Worm (Caenorhabditis elegans) whole organism, young adult: Measurements from ENCODE around the gene F09F9.1.

ENCODE experiments used
- C06A6.2 ChIP-seq: fragments of 200-800 bp; sonication (Bioruptor generic); conservative IDR thresholded peaks from 2 replicates; pipeline ENCODE4 v1.3.6; 2022; ENCODE audit warnings: missing genetic modification characterization, missing compliant biosample characterization
- D2030.7 ChIP-seq: fragments of 200-800 bp; sonication (Bioruptor generic); IDR thresholded peaks from 2 replicates; pipeline ENCODE4 v1.3.6; 2022; ENCODE audit warnings: missing genetic modification reagents, missing genetic modification characterization, missing compliant biosample characterization
- F10E7.11 ChIP-seq: sonication (generic microtip); optimal IDR thresholded peaks from 2 replicates; lab custom pipeline; 2017; ENCODE audit warnings: mild to moderate bottlenecking, missing genetic modification characterization, moderate library complexity, missing compliant biosample characterization
- F22D6.2 ChIP-seq: sonication (generic microtip); optimal IDR thresholded peaks from 2 replicates; lab custom pipeline; 2016; ENCODE audit warnings: mild to moderate bottlenecking, missing genetic modification characterization, missing compliant biosample characterization
- F23B12.7 ChIP-seq: sonication (generic microtip); optimal IDR thresholded peaks from 2 replicates; lab custom pipeline; 2017; ENCODE audit warnings: missing genetic modification characterization, mild to moderate bottlenecking, missing compliant biosample characterization, antibody characterized with exemption, moderate library complexity; ENCODE audit not compliant: insufficient read depth
- F39B2.1 ChIP-seq: fragments of 200-800 bp; sonication (Bioruptor generic); IDR thresholded peaks from 2 replicates; pipeline ENCODE4 v1.3.6; 2022; ENCODE audit warnings: missing genetic modification reagents, missing genetic modification characterization, missing compliant biosample characterization
- F52B5.7 ChIP-seq: sonication (generic microtip); optimal IDR thresholded peaks from 2 replicates; lab custom pipeline; 2016; ENCODE audit warnings: mild to moderate bottlenecking, missing genetic modification characterization, missing compliant biosample characterization
- akir-1 ChIP-seq: fragments of 200-800 bp; sonication (Bioruptor generic); optimal IDR thresholded peaks from 2 replicates; lab custom pipeline; 2018; ENCODE audit warnings: mild to moderate bottlenecking, missing genetic modification characterization, moderate library complexity, missing compliant biosample characterization
- aptf-3 ChIP-seq: fragments of 200-800 bp; sonication (Bioruptor generic); IDR thresholded peaks from 2 replicates; pipeline ENCODE4 v1.3.6; 2022; ENCODE audit warnings: missing genetic modification characterization, missing compliant biosample characterization
- athp-1 ChIP-seq: sonication (generic microtip); optimal IDR thresholded peaks from 2 replicates; lab custom pipeline; 2017; ENCODE audit warnings: mild to moderate bottlenecking, missing genetic modification characterization, missing compliant biosample characterization
- attf-6 ChIP-seq: fragments of 200-800 bp; sonication (Bioruptor generic); IDR thresholded peaks from 2 replicates; pipeline ENCODE4 v1.3.6; 2022; ENCODE audit warnings: missing genetic modification reagents, missing genetic modification characterization, missing compliant biosample characterization
- bed-1 ChIP-seq: fragments of 200-800 bp; sonication (Bioruptor generic); IDR thresholded peaks from 2 replicates; pipeline ENCODE4 v1.3.6; 2022; ENCODE audit warnings: missing genetic modification reagents, missing genetic modification characterization, missing compliant biosample characterization
- ceh-27 ChIP-seq: fragments of 200-800 bp; sonication (Bioruptor generic); optimal IDR thresholded peaks from 2 replicates; lab custom pipeline; 2018; ENCODE audit warnings: mild to moderate bottlenecking, missing genetic modification characterization, moderate library complexity, missing compliant biosample characterization
- egrh-3 ChIP-seq: fragments of 200-800 bp; sonication (Bioruptor generic); IDR thresholded peaks from 2 replicates; pipeline ENCODE4 v1.3.6; 2022; ENCODE audit warnings: missing genetic modification reagents, missing genetic modification characterization, missing compliant biosample characterization
- ekl-4 ChIP-seq: fragments of 200-800 bp; sonication (Bioruptor generic); IDR thresholded peaks from 2 replicates; pipeline ENCODE4 v1.3.6; 2022; ENCODE audit warnings: missing genetic modification reagents, missing genetic modification characterization, missing compliant biosample characterization
- ets-4 ChIP-seq: fragments of 200-800 bp; sonication (Bioruptor generic); optimal IDR thresholded peaks from 2 replicates; lab custom pipeline; 2018; ENCODE audit warnings: mild to moderate bottlenecking, missing genetic modification characterization, missing compliant biosample characterization
- him-1 ChIP-seq: sonication (generic microtip); optimal IDR thresholded peaks from 2 replicates; lab custom pipeline; 2016; ENCODE audit warnings: missing genotype, missing genetic modification reagents, missing genetic modification characterization, missing compliant biosample characterization
- hlh-12 ChIP-seq: sonication (generic microtip); optimal IDR thresholded peaks from 2 replicates; lab custom pipeline; 2016; ENCODE audit warnings: missing genetic modification characterization, missing compliant biosample characterization
- hmg-1.2 ChIP-seq: fragments of 200-800 bp; sonication (Bioruptor generic); IDR thresholded peaks from 2 replicates; pipeline ENCODE4 v1.3.6; 2022; ENCODE audit warnings: missing genetic modification reagents, missing genetic modification characterization, missing compliant biosample characterization
- hsf-1 ChIP-seq: fragments of 200-800 bp; sonication (Bioruptor generic); IDR thresholded peaks from 2 replicates; pipeline ENCODE4 v1.3.6; 2022; ENCODE audit warnings: missing genetic modification reagents, missing genetic modification characterization, missing compliant biosample characterization
- let-607 ChIP-seq, 2 experiments: fragments of 200-800 bp in 1 of 2; sonication (Bioruptor generic) in 1 of 2; sonication (generic microtip) in 1 of 2; optimal IDR thresholded peaks; 2 replicates each; lab custom pipeline; 2016 to 2018; ENCODE audit warnings: mild to moderate bottlenecking in 2 of 2, missing compliant biosample characterization in 2 of 2, missing genetic modification characterization in 2 of 2, moderate library complexity in 2 of 2, missing genotype in 1 of 2
- lin-35 ChIP-seq, 3 experiments: fragments of 150-350 bp in 2 of 3; sonication (generic microtip) in 1 of 3; optimal IDR thresholded peaks; 2 replicates each; lab custom pipeline; 2014 to 2018; ENCODE audit warnings: missing biosample characterization in 3 of 3, missing genetic modification characterization in 3 of 3, missing genetic modification reagents in 3 of 3
- lin-40 ChIP-seq: sonication (generic microtip); optimal IDR thresholded peaks from 2 replicates; lab custom pipeline; 2016; ENCODE audit warnings: missing genetic modification characterization, mild to moderate bottlenecking, missing compliant biosample characterization, missing genotype, missing genetic modification reagents
- madf-10 ChIP-seq: sonication (generic microtip); optimal IDR thresholded peaks from 2 replicates; lab custom pipeline; 2016; ENCODE audit warnings: mild to moderate bottlenecking, missing genetic modification characterization, missing compliant biosample characterization
- madf-6 ChIP-seq: fragments of 200-800 bp; sonication (Bioruptor generic); IDR thresholded peaks from 2 replicates; pipeline ENCODE4 v1.3.6; 2022; ENCODE audit warnings: missing genetic modification reagents, missing genetic modification characterization, missing compliant biosample characterization
- madf-8 ChIP-seq: fragments of 200-800 bp; sonication (Bioruptor generic); conservative IDR thresholded peaks from 2 replicates; pipeline ENCODE4 v1.3.6; 2022; ENCODE audit warnings: missing genetic modification reagents, missing genetic modification characterization, missing compliant biosample characterization
- nfya-1 ChIP-seq: sonication (generic microtip); optimal IDR thresholded peaks from 2 replicates; lab custom pipeline; 2017; ENCODE audit warnings: antibody characterized with exemption, missing compliant biosample characterization, missing genetic modification characterization, borderline replicate concordance; ENCODE audit not compliant: insufficient read depth
- nfyb-1 ChIP-seq: fragments of 200-800 bp; sonication (Bioruptor generic); IDR thresholded peaks from 2 replicates; pipeline ENCODE4 v1.3.6; 2022; ENCODE audit warnings: missing genetic modification reagents, missing genetic modification characterization, missing compliant biosample characterization
- nhr-80 ChIP-seq: sonication (generic microtip); optimal IDR thresholded peaks from 2 replicates; lab custom pipeline; 2016; ENCODE audit warnings: missing genetic modification characterization, missing compliant biosample characterization
- repo-1 ChIP-seq: sonication (generic microtip); optimal IDR thresholded peaks from 2 replicates; lab custom pipeline; 2017; ENCODE audit warnings: mild to moderate bottlenecking, missing genetic modification characterization, missing compliant biosample characterization
- rpc-1 ChIP-seq, 2 experiments: fragments of 150-350 bp in 1 of 2; sonication (generic microtip) in 1 of 2; optimal IDR thresholded peaks; 2 replicates each; lab custom pipeline; 2014 to 2018; ENCODE audit warnings: missing biosample characterization in 1 of 2, missing genetic modification characterization in 1 of 2, missing genetic modification reagents in 1 of 2, missing genotype in 1 of 2
- sea-2 ChIP-seq: fragments of 200-800 bp; sonication (Bioruptor generic); IDR thresholded peaks from 2 replicates; pipeline ENCODE4 v1.3.6; 2022; ENCODE audit warnings: missing genetic modification characterization, missing compliant biosample characterization
- snpc-1.1 ChIP-seq: sonication (generic microtip); optimal IDR thresholded peaks from 2 replicates; lab custom pipeline; 2017; ENCODE audit warnings: missing genetic modification characterization, mild to moderate bottlenecking, missing compliant biosample characterization, antibody characterized with exemption, moderate library complexity, missing genotype, missing genetic modification reagents; ENCODE audit not compliant: insufficient read depth
- snpc-1.3 ChIP-seq: sonication (generic microtip); optimal IDR thresholded peaks from 2 replicates; lab custom pipeline; 2017; ENCODE audit warnings: missing genetic modification characterization, mild to moderate bottlenecking, missing compliant biosample characterization, antibody characterized with exemption, moderate library complexity, missing genotype, missing genetic modification reagents; ENCODE audit not compliant: insufficient read depth
- snpc-4 ChIP-seq, 5 experiments: fragments of 150-350 bp in 1 of 5; sonication (generic microtip) in 4 of 5; optimal IDR thresholded peaks; 2 replicates each; lab custom pipeline; 2014 to 2018; ENCODE audit warnings: missing genetic modification characterization in 5 of 5, missing biosample characterization in 3 of 5, antibody characterized with exemption in 2 of 5, mild to moderate bottlenecking in 2 of 5, missing compliant biosample characterization in 2 of 5, missing genotype in 2 of 5, moderate library complexity in 2 of 5, missing genetic modification reagents in 1 of 5
- tbp1 ChIP-seq: fragments of 200-800 bp; sonication (Bioruptor generic); optimal IDR thresholded peaks from 2 replicates; lab custom pipeline; 2018; ENCODE audit warnings: mild to moderate bottlenecking, missing genetic modification characterization, missing compliant biosample characterization
- ztf-18 ChIP-seq: sonication (generic microtip); optimal IDR thresholded peaks from 2 replicates; lab custom pipeline; 2016; ENCODE audit warnings: missing genotype, mild to moderate bottlenecking, missing genetic modification characterization, missing compliant biosample characterization
- ztf-28 ChIP-seq: fragments of 200-800 bp; sonication (Bioruptor generic); IDR thresholded peaks from 2 replicates; pipeline ENCODE4 v1.3.6; 2022; ENCODE audit warnings: missing genetic modification reagents, missing genetic modification characterization, missing compliant biosample characterization
- ztf-6 ChIP-seq: fragments of 200-800 bp; sonication (Bioruptor generic); IDR thresholded peaks from 2 replicates; pipeline ENCODE4 v1.3.6; 2022; ENCODE audit warnings: missing genetic modification reagents, missing genetic modification characterization, missing compliant biosample characterization

Gene F09F9.1

DNA sequence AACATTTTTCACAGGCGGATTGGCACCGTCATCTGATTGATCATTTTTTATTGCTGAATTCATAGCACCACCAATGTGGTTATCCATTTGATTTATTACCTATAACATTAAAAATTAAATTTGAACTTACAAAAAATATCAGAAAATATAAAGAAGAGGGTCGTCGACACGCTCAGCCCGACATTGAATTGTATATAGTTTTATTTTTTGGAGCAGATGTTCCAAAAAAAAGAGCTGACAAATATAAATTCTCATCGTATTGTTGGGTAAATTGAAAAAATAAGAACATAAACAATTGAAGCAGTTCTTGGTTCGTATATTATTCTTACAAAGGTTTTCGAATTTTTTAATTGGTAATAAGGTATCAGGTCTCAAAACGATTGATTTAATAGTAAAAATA lies 10.7 kb upstream of the F09F9.1 start, which contains the start of gene R02E4.1:
Gene R02E4.1, minus strand, starts transcription at position 101 of the 400 bp plus-strand sequence.
- TF ChIP-seq C06A6.2 (GFP tag; lab: Robert Waterston, UW) (no peak), rpc-1 (optimal IDR thresholded peaks at IDR 0.05; lab: Kevin White, UChicago) (no peak), rpc-1 (tag; optimal IDR thresholded peaks at IDR 0.05; lab: Kevin White, UChicago) (no peak), F52B5.7 (tag; lab: Kevin White, UChicago) (no peak)

DNA sequence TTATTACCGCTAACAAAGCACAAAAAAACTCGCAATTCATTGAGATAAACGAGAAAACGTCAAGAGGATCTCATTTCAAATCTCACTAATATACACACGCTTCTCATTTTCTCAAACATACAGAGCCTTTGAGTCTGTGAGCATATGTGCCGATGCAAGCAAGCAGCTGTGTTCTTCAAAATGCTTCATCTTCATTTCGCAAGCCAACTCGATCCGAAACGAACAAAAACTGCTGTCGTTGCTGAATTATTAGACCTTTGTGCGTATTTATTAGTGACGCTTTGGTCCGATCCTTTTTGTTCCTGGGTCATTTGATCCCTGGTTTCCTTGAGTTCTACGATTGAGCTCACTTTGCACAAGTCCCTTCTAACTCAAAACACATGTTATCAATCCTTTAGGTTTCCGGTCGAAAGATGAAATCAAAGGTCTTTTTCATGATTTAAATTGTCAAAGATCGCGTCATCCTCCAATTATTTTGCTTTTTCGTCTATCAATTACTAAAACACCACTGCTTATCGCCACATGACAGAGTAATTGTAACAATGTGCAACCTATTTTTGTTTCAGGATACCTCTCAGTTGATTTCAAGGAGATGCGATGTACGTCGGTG lies 8.1 kb upstream of the F09F9.1 start, which contains the start of gene R02E4.2:
Gene R02E4.2, plus strand, starts transcription at position 560 of the 610 bp plus-strand sequence.
- TF ChIP-seq snpc-1.3 (tag; lab: Kevin White, UChicago) (no peak), nhr-80 (tag; lab: Kevin White, UChicago) (no peak), lin-35 (GFP tag; optimal IDR thresholded peaks at IDR 0.05; lab: Kevin White, UChicago) (no peak), F23B12.7 (tag; lab: Kevin White, UChicago) (no peak), D2030.7 (no peak), madf-8 (GFP tag; lab: Robert Waterston, UW) (no peak), nfya-1 (no peak), ekl-4 (GFP tag; lab: Robert Waterston, UW) (0 out of 2 replicates have a peak, but pooled peaks have one; percentile 26), ceh-27 (GFP tag; lab: Kevin White, UChicago) (no peak)
- TF ChIP-seq, all 124 proteins: peak for 1

DNA sequence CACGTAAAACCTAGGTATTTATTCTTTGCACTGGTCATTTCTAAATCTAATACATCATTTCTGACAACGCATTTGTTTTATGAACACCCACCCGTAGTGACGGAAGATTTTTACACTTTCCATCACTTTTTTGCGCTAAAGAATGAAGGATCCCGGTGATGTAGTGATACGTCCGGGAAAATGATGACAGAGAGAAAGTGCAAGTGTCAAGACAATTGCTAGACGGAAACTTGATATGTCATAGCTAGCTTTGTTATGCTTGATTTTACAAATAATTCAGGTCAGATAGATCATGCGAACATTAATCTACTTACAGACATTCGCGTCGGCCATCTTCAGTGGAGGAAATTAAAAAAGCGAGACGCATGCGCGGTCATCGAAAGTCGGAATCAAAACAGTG lies 5.2 kb upstream of the F09F9.1 start:
- TF ChIP-seq let-607 (tag; optimal IDR thresholded peaks at IDR 0.05; lab: Kevin White, UChicago) (no peak), repo-1 (no peak), hsf-1 (GFP tag; lab: Robert Waterston, UW) (no peak), snpc-4 (GFP tag; optimal IDR thresholded peaks at IDR 0.05; lab: Kevin White, UChicago) (no peak), snpc-4 (tag; optimal IDR thresholded peaks at IDR 0.05; lab: Kevin White, UChicago) (no peak), F22D6.2 (tag; lab: Kevin White, UChicago) (no peak), ztf-28 (no peak), akir-1 (GFP tag; lab: Kevin White, UChicago) (no peak), F39B2.1 (GFP tag; lab: Robert Waterston, UW) (no peak), egrh-3 (GFP tag; lab: Robert Waterston, UW) (no peak), lin-35 (GFP tag; optimal IDR thresholded peaks at IDR 0.05; lab: Kevin White, UChicago) (no peak), nhr-80 (tag; lab: Kevin White, UChicago) (no peak), snpc-1.1 (tag; lab: Kevin White, UChicago) (no peak), F10E7.11 (no peak), hlh-12 (tag; lab: Kevin White, UChicago) (no peak), lin-40 (tag; lab: Kevin White, UChicago) (no peak), bed-1 (GFP tag; lab: Robert Waterston, UW) (no peak)

DNA sequence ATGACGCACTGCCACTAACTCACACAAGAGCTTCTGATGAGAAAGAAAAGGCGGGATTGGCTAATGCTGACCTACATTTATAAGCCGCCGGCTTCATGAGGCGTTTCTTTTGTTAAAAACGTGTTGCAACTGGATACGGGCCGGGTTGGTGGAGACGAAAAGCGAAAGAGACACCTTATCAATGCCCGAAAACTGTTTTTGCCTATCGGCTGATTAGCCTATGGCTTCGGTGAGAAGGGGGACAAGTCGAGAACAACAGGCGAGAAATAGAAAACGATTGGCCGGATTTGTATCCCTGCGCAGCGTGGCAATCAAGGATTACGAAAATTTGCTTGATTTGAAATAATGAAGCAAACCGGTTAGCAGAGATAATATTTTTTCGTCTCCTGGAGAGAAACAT lies 3.7 kb upstream of the F09F9.1 start, which contains the start of gene F09F9.2:
Gene F09F9.2, minus strand, starts transcription at position 25 of the 400 bp plus-strand sequence.
- TF ChIP-seq bed-1 (GFP tag; lab: Robert Waterston, UW) (no peak), madf-10 (tag; lab: Kevin White, UChicago) (no peak), ztf-6 (no peak), tbp1 (no peak), madf-6 (GFP tag; lab: Robert Waterston, UW) (no peak), hmg-1.2 (GFP tag; lab: Robert Waterston, UW) (no peak), sea-2 (GFP tag; lab: Robert Waterston, UW) (no peak), nfyb-1 (no peak), let-607 (tag; optimal IDR thresholded peaks at IDR 0.05; lab: Kevin White, UChicago) (no peak), lin-40 (tag; lab: Kevin White, UChicago) (no peak), aptf-3 (GFP tag; lab: Robert Waterston, UW) (no peak), attf-6 (no peak), ztf-18 (tag; lab: Kevin White, UChicago) (no peak), him-1 (no peak), athp-1 (tag; lab: Kevin White, UChicago) (no peak), ets-4 (GFP tag; lab: Kevin White, UChicago) (no peak)
